Fruit fly (Drosophila melanogaster): ENCODE measurements around the gene CG5194.

CG5194 gene

DNA sequence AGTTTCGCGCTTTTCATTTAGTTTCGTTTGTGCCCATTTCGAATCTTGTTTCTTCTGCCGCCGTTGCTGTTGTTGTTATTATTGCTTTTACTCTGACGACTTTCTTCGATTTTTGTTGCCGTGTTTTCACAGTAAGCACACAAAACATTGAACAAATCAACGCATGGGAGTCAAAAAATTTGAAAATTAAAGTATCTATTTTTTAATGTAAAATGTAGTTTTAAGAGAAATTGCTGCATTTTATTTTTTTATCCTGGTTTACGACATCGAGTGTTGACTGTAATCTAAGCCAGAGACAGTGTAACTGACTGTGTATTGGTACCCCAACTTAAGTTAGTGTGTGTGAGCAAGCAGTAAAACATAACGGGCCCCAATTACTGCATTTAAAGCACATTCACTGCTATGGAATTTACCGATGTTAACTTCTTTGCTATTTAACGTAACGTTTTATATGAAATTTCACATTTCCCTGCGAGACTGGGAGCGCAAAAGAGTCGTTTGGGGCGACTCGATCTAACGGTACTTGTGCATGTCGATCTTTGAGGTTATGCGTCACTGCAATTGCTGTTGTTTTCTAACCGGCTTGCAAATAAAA lies 13.4 kb downstream of the CG5194 start (continued):
- peak; percentile 45 for TF ChIP-seq ap (GFP tag; IDR thresholded peaks at IDR 0.05)
- no peak for TF ChIP-seq kni (GFP tag; optimal IDR thresholded peaks at IDR 0.05)
- no peak for TF ChIP-seq prd (optimal IDR thresholded peaks at IDR 0.05)
- peak; percentile 78 for TF ChIP-seq prd (GFP tag; IDR thresholded peaks at IDR 0.05)
- peak; percentile 66 for TF ChIP-seq E2f1 (GFP tag; IDR thresholded peaks at IDR 0.05)
- TF ChIP-seq CG9876 (GFP tag; optimal IDR thresholded peaks at IDR 0.05), result no peak
- no peak for TF ChIP-seq sna (GFP tag; IDR thresholded peaks at IDR 0.05; ENCODE audit: partially characterized antibody)
- peak; percentile 54; the same call in 2 of the 3 replicates for TF ChIP-seq dysf (GFP tag; IDR thresholded peaks at IDR 0.05)
- TF ChIP-seq Camta (GFP tag; optimal IDR thresholded peaks at IDR 0.05), result peak; percentile 27
- peak; percentile 20 to 62 for TF ChIP-seq chif (GFP tag; optimal IDR thresholded peaks at IDR 0.05)
- peak; percentile 7 for TF ChIP-seq Mad (GFP tag; optimal IDR thresholded peaks at IDR 0.05)
- peak; percentile 13 for TF ChIP-seq CG4617 (GFP tag; optimal IDR thresholded peaks at IDR 0.05; ENCODE audit: borderline replicate concordance)
- no peak for TF ChIP-seq org-1 (GFP tag; optimal IDR thresholded peaks at IDR 0.05)
- TF ChIP-seq ATbp (GFP tag; optimal IDR thresholded peaks at IDR 0.05), result peak; percentile 65
- no peak for TF ChIP-seq Sry-β (GFP tag; optimal IDR thresholded peaks at IDR 0.05)
- TF ChIP-seq wor (GFP tag; IDR thresholded peaks at IDR 0.05), result peak; percentile 60
- no peak for TF ChIP-seq YL-1 (GFP tag; optimal IDR thresholded peaks at IDR 0.05)
- TF ChIP-seq CHES-1-like (GFP tag; optimal IDR thresholded peaks at IDR 0.05), result no peak
- no peak for TF ChIP-seq lab (GFP tag; optimal IDR thresholded peaks at IDR 0.05)
- TF ChIP-seq HmgZ (tag; optimal IDR thresholded peaks at IDR 0.05), result peak; percentile 13
- no peak for TF ChIP-seq da (GFP tag; optimal IDR thresholded peaks at IDR 0.05)
- 0 out of 3 replicates have a peak, but pooled peaks have one; percentile 57 for TF ChIP-seq otp (GFP tag; IDR thresholded peaks at IDR 0.05)
- TF ChIP-seq CG11093 (GFP tag; IDR thresholded peaks at IDR 0.05), result peak; percentile 68; the same call in 2 of the 3 replicates
- TF ChIP-seq CG13775 (GFP tag; optimal IDR thresholded peaks at IDR 0.05), result peak; percentile 3
- TF ChIP-seq PHDP (tag; optimal IDR thresholded peaks at IDR 0.05), result peak; percentile 49
- TF ChIP-seq CG7271 (tag; optimal IDR thresholded peaks at IDR 0.05), result no peak
- no peak for TF ChIP-seq ac (GFP tag; optimal IDR thresholded peaks at IDR 0.05)
- no peak for TF ChIP-seq Blimp-1 (GFP tag; optimal IDR thresholded peaks at IDR 0.05)
- peak; percentile 30 for TF ChIP-seq CG7556 (GFP tag; optimal IDR thresholded peaks at IDR 0.05)
- TF ChIP-seq al (GFP tag; IDR thresholded peaks at IDR 0.05), result peak; percentile 47; the same call in 1 of the 2 replicates
- no peak for TF ChIP-seq scrt (GFP tag; optimal IDR thresholded peaks at IDR 0.05)
- peak; percentile 51; the same call in 1 of the 2 replicates for TF ChIP-seq MBD-R2 (GFP tag; IDR thresholded peaks at IDR 0.05)
- TF ChIP-seq Deaf1 (tag; optimal IDR thresholded peaks at IDR 0.05), result no peak
- peak; percentile 69 for TF ChIP-seq nmo (GFP tag; optimal IDR thresholded peaks at IDR 0.05)
- peak; percentile 77 for TF ChIP-seq Xrp1 (GFP tag; IDR thresholded peaks at IDR 0.05)
- TF ChIP-seq Eip74EF (GFP tag; optimal IDR thresholded peaks at IDR 0.05), result no peak
- peak; percentile 12 for TF ChIP-seq CrebB (tag; optimal IDR thresholded peaks at IDR 0.05)
- peak; percentile 40 for TF ChIP-seq slp2 (GFP tag; optimal IDR thresholded peaks at IDR 0.05)
- TF ChIP-seq nom (GFP tag; optimal IDR thresholded peaks at IDR 0.05), result no peak
- TF ChIP-seq trh (GFP tag; optimal IDR thresholded peaks at IDR 0.05), result no peak
- TF ChIP-seq mirr (GFP tag; optimal IDR thresholded peaks at IDR 0.05), result no peak
- TF ChIP-seq bab2 (GFP tag; optimal IDR thresholded peaks at IDR 0.05), result peak; percentile 66
- no peak for TF ChIP-seq CG10147 (GFP tag; optimal IDR thresholded peaks at IDR 0.05)
- TF ChIP-seq run (tag; optimal IDR thresholded peaks at IDR 0.05), result no peak
- TF ChIP-seq vfl (GFP tag; optimal IDR thresholded peaks at IDR 0.05), result no peak
- no peak for TF ChIP-seq Bgb (GFP tag; IDR thresholded peaks at IDR 0.05; ENCODE audit: partially characterized antibody)
- no peak for TF ChIP-seq CG42726 (GFP tag; IDR thresholded peaks at IDR 0.05; ENCODE audit: partially characterized antibody)
- TF ChIP-seq toy (GFP tag; IDR thresholded peaks at IDR 0.05), result no peak
- TF ChIP-seq CG3847 (GFP tag; IDR thresholded peaks at IDR 0.05), result peak; percentile 46
- peak; percentile 64 for TF ChIP-seq CG4424 (GFP tag; optimal IDR thresholded peaks at IDR 0.05)

All from whole organism, embryonic.